Fruit fly (Drosophila melanogaster) Kc167 (cell line): ENCODE data around the gene Ide.

Source experiments
- Myc ChIP-seq: fragments of >200 bp; optimal IDR thresholded peaks from 2 replicates; lab custom pipeline; 2017; ENCODE audit warnings: missing external identifiers
- Sin3A ChIP-seq: fragments of >200 bp; optimal IDR thresholded peaks from 2 replicates; lab custom pipeline; 2018; ENCODE audit warnings: missing external identifiers
- h ChIP-seq: fragments of >200 bp; optimal IDR thresholded peaks from 3 replicates; lab custom pipeline; 2018; ENCODE audit warnings: missing external identifiers
- insv ChIP-seq: fragments of >200 bp; optimal IDR thresholded peaks from 3 replicates; lab custom pipeline; 2018; ENCODE audit warnings: missing external identifiers
- psq ChIP-seq: fragments of >200 bp; optimal IDR thresholded peaks from 2 replicates; lab custom pipeline; 2017; ENCODE audit warnings: missing external identifiers
- ttk ChIP-seq: sonication (Bioruptor generic); optimal IDR thresholded peaks from 2 replicates; lab custom pipeline; 2017; ENCODE audit warnings: missing external identifiers

Gene Ide

DNA sequence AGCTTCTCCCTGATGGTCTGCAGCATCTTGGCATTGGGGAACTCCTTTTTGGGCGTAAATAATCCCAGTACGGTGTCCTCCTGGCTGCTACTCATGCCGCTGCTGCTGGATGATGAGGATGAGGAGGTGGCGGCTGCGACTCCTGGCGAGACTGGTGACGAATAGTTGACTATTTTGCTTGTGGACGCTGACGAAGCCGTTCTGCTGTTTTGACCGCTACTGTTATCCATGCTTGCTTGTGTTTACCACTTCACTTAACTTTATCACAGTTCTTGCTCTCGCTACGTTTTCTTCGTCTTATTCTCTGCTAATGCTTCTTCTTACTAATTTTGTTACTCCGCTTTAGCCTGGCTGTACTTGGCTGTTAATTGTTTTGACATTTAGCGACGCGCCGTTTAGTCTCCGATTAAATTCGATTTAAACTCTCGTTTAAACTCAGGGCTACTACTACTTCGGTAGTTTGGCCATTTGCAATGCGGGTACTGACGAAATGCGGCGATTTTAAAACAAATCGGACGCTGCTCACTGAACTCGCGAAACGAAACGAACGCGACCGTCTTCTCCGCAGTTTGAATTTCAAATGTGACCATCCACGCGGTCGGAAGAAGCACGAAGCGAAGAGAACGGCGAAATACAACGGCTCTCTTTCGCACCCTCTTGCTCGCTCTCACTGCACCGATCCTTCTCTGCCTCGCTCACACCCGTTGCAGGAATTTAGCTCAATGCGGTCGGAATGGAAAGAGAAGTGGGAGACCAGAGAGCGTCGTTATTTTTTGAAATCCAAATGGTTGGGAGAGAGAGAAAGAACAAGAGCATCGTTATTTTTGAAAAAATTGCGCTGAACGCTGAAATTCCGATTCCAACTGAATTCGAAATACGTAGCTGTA lies 25.6 kb upstream of the Ide start, which contains the start of gene trbl:
trbl (minus strand) TSS at position 584 of the 887 bp plus-strand sequence.
- peak; percentile 89 for TF ChIP-seq psq (lab: Kevin White, UChicago)
- TF ChIP-seq h (lab: Kevin White, UChicago) = no peak
- TF ChIP-seq insv (lab: Kevin White, UChicago) = peak; percentile 92
- TF ChIP-seq Myc (lab: Kevin White, UChicago) = no peak
- TF ChIP-seq Sin3A (lab: Kevin White, UChicago) = no peak

DNA sequence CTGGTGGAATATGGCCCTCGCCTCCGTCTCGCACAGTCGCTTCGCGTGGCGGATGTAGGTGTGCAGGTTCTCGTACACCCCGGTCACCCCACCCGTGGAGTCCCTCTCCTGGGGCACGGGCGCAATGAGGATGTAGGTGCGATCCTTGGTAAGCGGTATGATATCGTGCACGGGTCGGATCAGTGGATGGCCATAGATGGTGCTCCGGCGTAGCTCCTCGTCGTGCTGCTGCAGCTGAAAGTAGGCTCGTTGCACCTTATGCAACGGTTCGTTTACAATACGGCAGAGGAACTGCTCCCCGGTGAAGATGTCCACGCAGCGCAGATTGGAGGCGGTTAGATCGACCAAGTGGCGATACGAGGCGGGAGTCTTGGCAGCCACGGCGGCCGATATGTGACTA lies 24.8 kb upstream of the Ide start:
- no peak for TF ChIP-seq Sin3A (lab: Kevin White, UChicago)
- no peak for TF ChIP-seq insv (lab: Kevin White, UChicago)
- TF ChIP-seq h (lab: Kevin White, UChicago) = no peak
- TF ChIP-seq Myc (lab: Kevin White, UChicago) = no peak
- TF ChIP-seq psq (lab: Kevin White, UChicago) = no peak
- TF ChIP-seq ttk (lab: Kevin White, UChicago) = peak; percentile 98

DNA sequence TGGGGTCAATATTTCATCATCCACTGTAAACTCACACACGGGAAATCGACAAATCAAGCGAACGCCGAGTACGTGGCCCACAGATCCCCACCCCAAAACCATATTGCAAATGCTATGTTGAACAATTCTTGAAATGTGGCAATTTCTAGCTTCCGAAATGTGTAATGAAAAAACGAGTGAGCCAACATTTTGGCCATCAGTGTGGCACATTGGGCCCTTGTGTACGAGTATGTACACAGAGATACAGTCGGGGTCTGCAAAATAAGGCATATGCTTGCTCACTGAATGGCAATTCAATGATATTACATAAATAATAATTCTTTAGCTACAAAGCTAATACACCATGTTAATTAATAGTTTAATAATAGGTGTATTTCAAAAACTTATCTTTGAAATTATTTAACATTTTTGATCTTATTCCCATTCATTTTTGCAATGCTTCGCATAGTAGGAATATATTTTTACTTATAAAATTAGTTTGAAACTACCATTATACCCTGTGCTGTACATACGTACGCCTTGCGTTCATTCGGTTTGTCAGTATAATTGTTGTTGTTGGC lies 23.9 kb upstream of the Ide start:
- TF ChIP-seq psq (lab: Kevin White, UChicago) (no peak), Myc (lab: Kevin White, UChicago) (no peak), h (lab: Kevin White, UChicago) (no peak), ttk (lab: Kevin White, UChicago) (no peak), insv (lab: Kevin White, UChicago) (no peak), Sin3A (lab: Kevin White, UChicago) (no peak)

DNA sequence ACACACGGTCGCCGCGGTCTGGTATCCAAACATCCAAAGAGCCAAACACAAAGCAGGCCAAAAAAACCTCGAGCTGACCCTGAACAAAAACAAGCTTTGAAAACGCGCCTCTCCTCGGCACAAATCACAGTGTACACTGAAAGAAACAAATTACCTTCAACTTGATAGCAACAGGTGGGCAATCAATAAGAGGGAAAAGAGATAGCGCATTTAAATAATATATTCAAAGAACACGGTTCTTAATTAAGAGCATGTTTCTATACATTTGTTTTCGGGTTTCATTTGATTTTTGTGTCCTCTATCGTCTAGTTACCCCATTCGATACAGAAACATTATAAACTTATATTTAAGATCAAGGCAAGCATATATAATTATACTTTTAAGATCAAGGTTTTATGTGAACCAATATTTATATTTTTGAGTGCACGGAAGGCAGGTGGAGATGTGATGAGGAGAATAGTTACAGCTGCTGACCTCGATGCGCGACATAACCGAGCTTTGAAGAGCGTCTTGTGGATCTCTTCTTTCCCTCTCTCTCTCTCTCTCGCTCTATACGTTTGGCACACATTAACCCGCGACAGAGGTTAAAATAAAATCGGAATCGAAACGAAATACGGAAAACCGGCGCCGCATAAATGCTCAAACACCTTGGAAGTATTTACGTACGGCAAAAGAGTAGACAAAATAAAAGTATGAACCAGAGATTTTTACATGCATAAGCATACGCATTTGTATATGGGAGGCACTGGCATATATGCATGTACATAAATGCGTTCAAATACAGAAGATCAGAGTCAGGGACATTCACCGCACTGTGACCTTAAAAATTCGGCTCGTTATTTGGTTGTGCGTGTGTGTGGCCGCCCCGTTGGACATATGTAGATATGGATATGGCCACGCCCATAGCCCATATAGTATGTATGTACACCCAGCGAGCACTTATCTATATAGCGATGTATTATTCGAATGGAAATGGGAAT lies 22.8 kb upstream of the Ide start:
- TF ChIP-seq Myc (lab: Kevin White, UChicago) = no peak
- TF ChIP-seq psq (lab: Kevin White, UChicago) = no peak
- no peak for TF ChIP-seq ttk (lab: Kevin White, UChicago)

DNA sequence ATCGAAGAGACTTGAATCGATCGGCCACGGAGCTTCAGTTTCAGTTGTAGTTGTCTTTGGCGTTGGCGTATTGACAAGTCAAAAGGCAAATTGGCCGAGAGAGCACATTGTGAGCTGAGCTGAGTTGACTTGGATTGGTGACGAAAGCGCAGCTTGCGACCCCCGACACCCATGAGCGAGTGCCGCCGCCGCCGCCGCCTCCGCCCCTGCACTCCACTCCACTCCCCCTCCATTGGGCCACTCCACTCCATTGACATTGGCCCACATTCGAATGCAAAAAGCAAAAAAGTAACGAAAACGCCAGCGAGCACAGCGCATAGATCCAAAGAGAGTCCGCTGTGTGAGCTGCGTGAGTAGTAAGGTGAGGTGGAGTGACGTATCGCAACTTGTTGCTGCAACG lies 22.1 kb upstream of the Ide start:
- TF ChIP-seq psq (lab: Kevin White, UChicago) = no peak
- no peak for TF ChIP-seq h (lab: Kevin White, UChicago)
- TF ChIP-seq insv (lab: Kevin White, UChicago) = no peak
- TF ChIP-seq Myc (lab: Kevin White, UChicago) = no peak
- TF ChIP-seq Sin3A (lab: Kevin White, UChicago) = no peak
- TF ChIP-seq ttk (lab: Kevin White, UChicago) = no peak

DNA sequence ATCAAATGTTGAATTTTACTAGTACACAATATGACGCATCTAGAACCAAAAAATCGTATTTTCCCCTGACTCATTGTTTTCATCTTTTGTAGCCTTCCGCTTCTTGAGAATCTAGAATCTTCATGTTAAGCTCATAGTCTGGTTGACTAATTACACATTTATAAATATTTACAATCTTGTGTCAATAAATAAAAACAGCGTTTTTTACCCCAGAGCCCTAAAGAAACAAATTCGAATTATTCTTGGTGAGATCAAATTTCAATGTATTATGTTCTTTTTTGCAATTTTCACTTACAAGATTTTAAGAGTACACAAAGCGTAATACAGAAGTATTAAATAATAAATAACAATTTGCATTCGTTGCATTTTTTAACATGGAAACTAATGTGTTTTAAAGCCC lies 20.4 kb upstream of the Ide start:
- TF ChIP-seq ttk (lab: Kevin White, UChicago) = no peak

DNA sequence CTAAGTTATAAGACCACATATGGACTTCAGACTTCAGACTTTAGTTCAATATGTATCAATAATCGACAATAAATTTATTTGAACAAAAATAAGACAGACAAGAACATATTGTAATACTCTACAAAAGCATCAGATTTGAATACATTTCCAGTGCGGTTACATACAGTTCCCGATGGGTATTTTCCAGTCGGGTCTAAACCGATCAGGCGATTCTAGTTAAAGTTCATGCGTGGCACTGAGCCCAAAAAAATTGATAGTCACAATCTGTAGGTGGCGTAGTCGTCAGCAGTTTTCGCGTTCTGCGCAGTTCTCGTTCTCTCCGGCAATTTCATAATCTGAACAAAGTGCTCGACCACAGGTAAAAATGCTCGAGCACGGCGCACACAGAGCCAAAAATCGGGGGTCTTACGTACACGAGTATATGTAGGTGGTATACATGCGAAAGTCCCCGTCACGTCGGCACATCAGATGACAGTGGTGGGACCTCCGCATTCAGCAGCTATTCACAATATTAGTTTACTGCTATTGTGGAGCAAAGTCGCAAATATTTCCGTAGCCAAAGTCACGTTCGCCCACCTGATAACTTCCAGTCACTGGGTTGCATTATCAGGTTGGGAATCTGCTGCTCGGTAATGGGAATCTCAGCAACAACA lies 19.7 kb upstream of the Ide start:
- TF ChIP-seq insv (lab: Kevin White, UChicago) (no peak), psq (lab: Kevin White, UChicago) (no peak), Myc (lab: Kevin White, UChicago) (no peak), Sin3A (lab: Kevin White, UChicago) (no peak)

DNA sequence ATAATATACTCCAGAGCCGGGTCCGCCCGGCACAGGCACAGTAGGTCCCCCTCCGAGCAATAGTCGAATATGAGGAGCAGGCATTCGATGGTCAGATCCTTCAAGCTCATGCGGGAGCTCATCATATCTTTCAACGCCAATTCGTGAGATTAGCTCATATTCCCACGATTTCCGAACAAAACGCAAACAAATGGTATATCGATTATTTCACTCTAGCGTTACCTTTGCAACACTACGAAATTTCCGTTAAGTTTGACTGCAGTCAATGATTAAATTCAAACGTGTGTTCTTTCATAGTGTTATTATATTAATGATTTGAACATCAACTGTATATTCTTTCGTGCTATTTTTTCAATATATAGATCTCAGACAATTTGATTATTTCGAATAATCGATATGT lies 17.7 kb upstream of the Ide start, which contains the start of gene CG33969:
CG33969 (minus strand) TSS at position 197 of the 400 bp plus-strand sequence.
- no peak for TF ChIP-seq Myc (lab: Kevin White, UChicago)
- no peak for TF ChIP-seq psq (lab: Kevin White, UChicago)
- TF ChIP-seq Sin3A (lab: Kevin White, UChicago) = no peak
- TF ChIP-seq h (lab: Kevin White, UChicago) = no peak
- no peak for TF ChIP-seq ttk (lab: Kevin White, UChicago)
- no peak for TF ChIP-seq insv (lab: Kevin White, UChicago)

DNA sequence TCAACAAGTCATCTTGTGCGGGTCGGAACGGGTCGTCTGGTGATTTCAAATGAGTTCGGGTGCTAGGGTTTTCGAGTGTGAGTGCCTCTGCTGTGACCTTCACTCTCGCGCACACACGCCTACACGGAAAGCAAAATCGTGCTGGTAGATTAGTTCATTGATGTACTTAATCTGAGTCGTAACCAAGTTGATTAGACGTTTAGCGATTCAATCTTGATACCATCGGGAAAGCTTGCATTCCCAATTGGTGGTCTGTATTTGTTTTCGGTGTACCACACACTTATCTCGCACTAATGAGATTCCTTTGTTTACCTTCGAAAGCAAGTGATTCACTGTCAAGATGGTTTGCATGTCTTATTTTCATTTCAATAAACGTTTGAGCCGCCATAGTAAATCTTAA lies 13.3 kb upstream of the Ide start:
- TF ChIP-seq h (lab: Kevin White, UChicago) (no peak), psq (lab: Kevin White, UChicago) (no peak), ttk (lab: Kevin White, UChicago) (no peak), Myc (lab: Kevin White, UChicago) (no peak), Sin3A (lab: Kevin White, UChicago) (no peak), insv (lab: Kevin White, UChicago) (no peak)

DNA sequence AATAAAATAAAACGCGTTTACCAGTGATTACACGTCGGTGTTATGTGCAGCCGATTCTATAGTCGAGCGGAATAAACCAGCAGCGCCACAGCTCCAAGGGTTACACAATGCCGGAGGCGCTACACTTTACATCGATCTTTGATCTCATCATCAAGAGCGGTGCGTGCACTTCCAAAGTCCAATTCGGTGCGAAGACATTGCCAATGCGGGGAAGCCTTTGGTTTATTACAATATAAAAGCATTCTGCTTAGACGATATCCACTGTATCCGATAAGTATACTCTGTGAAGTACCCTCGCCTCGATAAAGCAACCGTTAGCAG lies 12.1 kb upstream of the Ide start:
- TF ChIP-seq insv (lab: Kevin White, UChicago) (no peak), Myc (lab: Kevin White, UChicago) (no peak), Sin3A (lab: Kevin White, UChicago) (no peak), h (lab: Kevin White, UChicago) (no peak), ttk (lab: Kevin White, UChicago) (no peak)
